Fruit fly (Drosophila melanogaster) whole organism, prepupa: Measurements from ENCODE around the gene SC35.

ENCODE experiments used
- CG10631 ChIP-seq: fragments of 200-800 bp; sonication (Bioruptor generic); optimal IDR thresholded peaks from 2 replicates; lab custom pipeline; 2016; ENCODE audit warnings: missing biosample characterization, missing genetic modification characterization
- CG10669 ChIP-seq: fragments of 200-800 bp; sonication (Bioruptor generic); optimal IDR thresholded peaks from 3 replicates; lab custom pipeline; 2018; ENCODE audit warnings: missing biosample characterization, mild to moderate bottlenecking, missing genetic modification characterization, moderate library complexity
- CG11294 ChIP-seq: fragments of 200-800 bp; sonication (Bioruptor generic); IDR thresholded peaks from 2 replicates; pipeline ENCODE4 v1.3.6; 2022; ENCODE audit warnings: missing biosample characterization, missing genetic modification characterization
- CG11762 ChIP-seq: fragments of 200-800 bp; sonication (Bioruptor generic); optimal IDR thresholded peaks from 3 replicates; lab custom pipeline; 2016; ENCODE audit warnings: missing biosample characterization, missing genetic modification characterization; ENCODE audit not compliant: insufficient read depth
- CG11902 ChIP-seq: fragments of 200-800 bp; sonication (Bioruptor generic); optimal IDR thresholded peaks from 3 replicates; lab custom pipeline; 2016; ENCODE audit warnings: missing biosample characterization, missing genetic modification characterization
- CG15336 ChIP-seq: fragments of 200-800 bp; sonication (Bioruptor generic); IDR thresholded peaks from 2 replicates; pipeline ENCODE4 v1.3.6; 2022; ENCODE audit warnings: missing biosample characterization, missing genetic modification characterization
- CG1621 ChIP-seq: fragments of 200-800 bp; sonication (Bioruptor generic); optimal IDR thresholded peaks from 3 replicates; lab custom pipeline; 2018; ENCODE audit warnings: missing biosample characterization, mild to moderate bottlenecking, missing genetic modification characterization
- CG16779 ChIP-seq: fragments of 200-800 bp; sonication (Bioruptor generic); optimal IDR thresholded peaks from 3 replicates; lab custom pipeline; 2017; ENCODE audit warnings: missing biosample characterization, mild to moderate bottlenecking, missing genetic modification characterization
- CG31627 ChIP-seq: fragments of 200-800 bp; sonication (Bioruptor generic); optimal IDR thresholded peaks from 3 replicates; lab custom pipeline; 2016; ENCODE audit warnings: missing biosample characterization, missing genetic modification characterization
- CG32006 ChIP-seq: fragments of 200-800 bp; sonication (Bioruptor generic); optimal IDR thresholded peaks from 3 replicates; lab custom pipeline; 2017; ENCODE audit warnings: missing biosample characterization, mild to moderate bottlenecking, missing genetic modification characterization
- CG34406 ChIP-seq: fragments of 200-800 bp; sonication (Bioruptor generic); optimal IDR thresholded peaks from 3 replicates; lab custom pipeline; 2016; ENCODE audit warnings: missing biosample characterization, missing genetic modification characterization
- CG6163 ChIP-seq: fragments of 200-800 bp; sonication (Bioruptor generic); IDR thresholded peaks from 3 replicates; pipeline ENCODE4 v1.3.6; 2022; ENCODE audit warnings: missing biosample characterization, missing genetic modification characterization
- CG6276 ChIP-seq: fragments of 200-800 bp; sonication (Bioruptor generic); optimal IDR thresholded peaks from 2 replicates; lab custom pipeline; 2017; ENCODE audit warnings: missing biosample characterization, mild to moderate bottlenecking, missing genetic modification characterization
- CG6792 ChIP-seq: fragments of 200-800 bp; sonication (Bioruptor generic); optimal IDR thresholded peaks from 3 replicates; lab custom pipeline; 2016; ENCODE audit warnings: missing biosample characterization, missing genetic modification characterization
- CG6808 ChIP-seq: fragments of 200-800 bp; sonication (Bioruptor generic); optimal IDR thresholded peaks from 3 replicates; lab custom pipeline; 2017; ENCODE audit warnings: missing biosample characterization, missing genetic modification characterization, mild to moderate bottlenecking, moderate library complexity, missing genetic modification reagents
- CG6854 ChIP-seq: fragments of 200-800 bp; sonication (Bioruptor generic); optimal IDR thresholded peaks from 2 replicates; lab custom pipeline; 2017; ENCODE audit warnings: missing biosample characterization, mild to moderate bottlenecking, missing genetic modification characterization
- CG7368 ChIP-seq: fragments of 200-800 bp; sonication (Bioruptor generic); optimal IDR thresholded peaks from 3 replicates; lab custom pipeline; 2016; ENCODE audit warnings: missing biosample characterization, missing genetic modification characterization
- CG8319 ChIP-seq: fragments of 200-800 bp; sonication (Bioruptor generic); optimal IDR thresholded peaks from 3 replicates; lab custom pipeline; 2016; ENCODE audit warnings: missing biosample characterization, missing genetic modification characterization
- CG8632 ChIP-seq: fragments of 200-800 bp; sonication (Bioruptor generic); optimal IDR thresholded peaks from 3 replicates; lab custom pipeline; 2016; ENCODE audit warnings: missing biosample characterization, missing genetic modification characterization
- Eip75B ChIP-seq: fragments of 200-800 bp; sonication (Bioruptor generic); optimal IDR thresholded peaks from 3 replicates; lab custom pipeline; 2016; ENCODE audit warnings: missing biosample characterization, missing genetic modification characterization
- Eip78C ChIP-seq: fragments of 200-800 bp; sonication (Bioruptor generic); peaks from one replicate; lab custom pipeline; 2016; ENCODE audit warnings: missing biosample characterization, missing genetic modification characterization
- Ets21C ChIP-seq: fragments of 200-800 bp; sonication (Bioruptor generic); optimal IDR thresholded peaks from 3 replicates; lab custom pipeline; 2016; ENCODE audit warnings: missing biosample characterization, missing genetic modification characterization
- Ets96B ChIP-seq: fragments of 200-800 bp; optimal IDR thresholded peaks from 2 replicates; lab custom pipeline; 2019; ENCODE audit warnings: missing biosample characterization, mild to moderate bottlenecking, missing genetic modification characterization, moderate library complexity
- Hr38 ChIP-seq: sonication (Bioruptor generic); optimal IDR thresholded peaks from 2 replicates; lab custom pipeline; 2016; ENCODE audit warnings: missing biosample characterization, missing genetic modification characterization
- Hr39 ChIP-seq: fragments of 200-800 bp; sonication (Bioruptor generic); optimal IDR thresholded peaks from 2 replicates; lab custom pipeline; 2016; ENCODE audit warnings: missing biosample characterization, missing genetic modification characterization
- Hr4 ChIP-seq: fragments of 200-800 bp; sonication (Bioruptor generic); optimal IDR thresholded peaks from 3 replicates; lab custom pipeline; 2016; ENCODE audit warnings: missing biosample characterization, missing genetic modification characterization
- Lpt ChIP-seq: fragments of 200-800 bp; sonication (Bioruptor generic); optimal IDR thresholded peaks from 3 replicates; lab custom pipeline; 2016; ENCODE audit warnings: missing biosample characterization, missing genetic modification characterization
- Smox ChIP-seq: fragments of 200-800 bp; sonication (Bioruptor generic); optimal IDR thresholded peaks from 3 replicates; lab custom pipeline; 2016; ENCODE audit warnings: missing biosample characterization, missing genetic modification characterization
- Sox102F ChIP-seq: fragments of 200-800 bp; sonication (Bioruptor generic); optimal IDR thresholded peaks from 2 replicates; lab custom pipeline; 2016; ENCODE audit warnings: missing biosample characterization, mild to moderate bottlenecking, missing genetic modification characterization
- Sox15 ChIP-seq: fragments of 200-800 bp; sonication (Bioruptor generic); optimal IDR thresholded peaks from 3 replicates; lab custom pipeline; 2016; ENCODE audit warnings: missing biosample characterization, missing genetic modification characterization
- achi ChIP-seq: fragments of 200-800 bp; sonication (Bioruptor generic); optimal IDR thresholded peaks from 3 replicates; lab custom pipeline; 2016; ENCODE audit warnings: missing biosample characterization, missing genetic modification characterization
- acj6 ChIP-seq: fragments of 200-800 bp; sonication (Bioruptor generic); optimal IDR thresholded peaks from 3 replicates; lab custom pipeline; 2016; ENCODE audit warnings: missing biosample characterization, missing genetic modification characterization
- dac ChIP-seq: fragments of 200-800 bp; sonication (Bioruptor generic); optimal IDR thresholded peaks from 2 replicates; lab custom pipeline; 2017; ENCODE audit warnings: missing biosample characterization, mild to moderate bottlenecking, missing genetic modification characterization
- dsx ChIP-seq: fragments of 200-800 bp; optimal IDR thresholded peaks from 3 replicates; lab custom pipeline; 2019; ENCODE audit warnings: missing biosample characterization, mild to moderate bottlenecking, missing genetic modification characterization, moderate library complexity; ENCODE audit not compliant: poor library complexity, severe bottlenecking
- eg ChIP-seq: fragments of 200-800 bp; sonication (Bioruptor generic); IDR thresholded peaks from 3 replicates; pipeline ENCODE4 v1.3.6; 2022; ENCODE audit warnings: missing biosample characterization, missing genetic modification characterization
- esn ChIP-seq: fragments of 200-800 bp; sonication (Bioruptor generic); optimal IDR thresholded peaks from 2 replicates; lab custom pipeline; 2016; ENCODE audit warnings: missing biosample characterization, mild to moderate bottlenecking, missing genetic modification characterization, moderate library complexity
- fd59A ChIP-seq: fragments of 200-800 bp; sonication (Bioruptor generic); optimal IDR thresholded peaks from 2 replicates; lab custom pipeline; 2017; ENCODE audit warnings: missing biosample characterization, mild to moderate bottlenecking, missing genetic modification characterization, missing genetic modification reagents
- fd85E ChIP-seq: fragments of 200-800 bp; sonication (Bioruptor generic); optimal IDR thresholded peaks from 3 replicates; lab custom pipeline; 2016; ENCODE audit warnings: missing biosample characterization, missing genetic modification characterization
- fkh ChIP-seq: fragments of 200-800 bp; sonication (Bioruptor generic); optimal IDR thresholded peaks from 3 replicates; lab custom pipeline; 2017; ENCODE audit warnings: missing biosample characterization, mild to moderate bottlenecking, missing genetic modification characterization, moderate library complexity
- lz ChIP-seq: fragments of 200-800 bp; sonication (Bioruptor generic); optimal IDR thresholded peaks from 3 replicates; lab custom pipeline; 2016; ENCODE audit warnings: missing biosample characterization, missing genetic modification characterization
- net ChIP-seq: fragments of 200-800 bp; sonication (Bioruptor generic); optimal IDR thresholded peaks from 3 replicates; lab custom pipeline; 2016; ENCODE audit warnings: missing biosample characterization, missing genetic modification characterization
- salr ChIP-seq, 2 experiments: fragments of 200-800 bp; sonication (Bioruptor generic); optimal IDR thresholded peaks; 3 replicates each; lab custom pipeline; 2016 to 2018; ENCODE audit warnings: missing biosample characterization in 2 of 2, missing genetic modification characterization in 2 of 2, mild to moderate bottlenecking in 1 of 2
- spab ChIP-seq: fragments of 200-800 bp; sonication (Bioruptor generic); optimal IDR thresholded peaks from 2 replicates; lab custom pipeline; 2017; ENCODE audit warnings: missing biosample characterization, mild to moderate bottlenecking, missing genetic modification characterization, missing genetic modification reagents
- ss ChIP-seq, 2 experiments: fragments of 200-800 bp; sonication (Bioruptor generic); optimal IDR thresholded peaks; 2 replicates in 1 of 2; 3 replicates in 1 of 2; lab custom pipeline; 2017 to 2018; ENCODE audit warnings: mild to moderate bottlenecking in 2 of 2, missing biosample characterization in 2 of 2, missing genetic modification characterization in 2 of 2, moderate library complexity in 1 of 2
- svp ChIP-seq: fragments of 200-800 bp; sonication (Bioruptor generic); peaks from one replicate; lab custom pipeline; 2016; ENCODE audit warnings: missing biosample characterization, missing genetic modification characterization
- topi ChIP-seq: fragments of 200-800 bp; sonication (Bioruptor generic); optimal IDR thresholded peaks from 3 replicates; lab custom pipeline; 2016; ENCODE audit warnings: missing biosample characterization, missing genetic modification characterization

SC35 gene

dm6 chr2L:12427487-12428101, 6.9 kb downstream of the SC35 start, which contains the start of the genes CG5446 and Trm1 (continued):
- TF ChIP-seq esn (peak; percentile 66), CG8319 (GFP tag; lab: Kevin White, UChicago) (peak; percentile 4), Smox (GFP tag; lab: Kevin White, UChicago) (peak; percentile 23), ss (GFP tag; optimal IDR thresholded peaks at IDR 0.05; lab: Kevin White, UChicago) (peak; percentile 34 to 63), fkh (GFP tag; lab: Kevin White, UChicago) (no peak), dac (GFP tag; lab: Kevin White, UChicago) (peak; percentile 28), CG6276 (GFP tag; lab: Kevin White, UChicago) (no peak), CG15336 (GFP tag; lab: Robert Waterston, UW) (peak; percentile 21; the same call in 1 of the 2 replicates), Lpt (GFP tag; lab: Kevin White, UChicago) (peak; percentile 30), Ets96B (peak; percentile 74), CG10669 (GFP tag; lab: Kevin White, UChicago) (peak; percentile 33), topi (GFP tag; lab: Kevin White, UChicago) (peak; percentile 17), svp (GFP tag; lab: Kevin White, UChicago) (no peak), CG6163 (0 out of 3 replicates have a peak, but pooled peaks have one; percentile 27), Ets21C (GFP tag; lab: Kevin White, UChicago) (no peak), CG6792 (peak; percentile 60), CG10631 (GFP tag; lab: Kevin White, UChicago) (peak; percentile 82), achi (GFP tag; lab: Kevin White, UChicago) (peak; percentile 78), Hr38 (GFP tag; lab: Kevin White, UChicago) (no peak), CG6808 (GFP tag; lab: Kevin White, UChicago) (peak; percentile 33), CG8632 (peak; percentile 68), Hr4 (GFP tag; lab: Kevin White, UChicago) (peak; percentile 61), Sox15 (GFP tag; lab: Kevin White, UChicago) (peak; percentile 8), lz (GFP tag; lab: Kevin White, UChicago) (peak; percentile 26), salr (GFP tag; optimal IDR thresholded peaks at IDR 0.05; lab: Kevin White, UChicago) (peak in 1 of 2 experiments; percentile 79), CG6854 (peak; percentile 25), CG7368 (peak; percentile 32), dsx (GFP tag; lab: Kevin White, UChicago) (peak; percentile 68), CG11294 (GFP tag; lab: Robert Waterston, UW) (no peak; the same call in 1 of the 2 replicates), CG34406 (GFP tag; lab: Kevin White, UChicago) (peak; percentile 75), Sox102F (peak; percentile 48), spab (GFP tag; lab: Kevin White, UChicago) (no peak), CG32006 (GFP tag; lab: Kevin White, UChicago) (peak; percentile 68), CG11762 (no peak)

- TF ChIP-seq fd85E (GFP tag; lab: Kevin White, UChicago) (no peak), CG6808 (GFP tag; lab: Kevin White, UChicago) (peak; percentile 30), fd59A (GFP tag; lab: Kevin White, UChicago) (no peak), fkh (GFP tag; lab: Kevin White, UChicago) (no peak), esn (peak; percentile 71), eg (no peak), CG10669 (GFP tag; lab: Kevin White, UChicago) (peak; percentile 2), Sox15 (GFP tag; lab: Kevin White, UChicago) (no peak), dac (GFP tag; lab: Kevin White, UChicago) (no peak), Ets21C (GFP tag; lab: Kevin White, UChicago) (peak; percentile 2), lz (GFP tag; lab: Kevin White, UChicago) (peak; percentile 69), CG7368 (peak; percentile 13), Hr4 (GFP tag; lab: Kevin White, UChicago) (peak; percentile 19), Lpt (GFP tag; lab: Kevin White, UChicago) (no peak), achi (GFP tag; lab: Kevin White, UChicago) (peak; percentile 11), CG11902 (no peak), dsx (GFP tag; lab: Kevin White, UChicago) (no peak), Hr38 (GFP tag; lab: Kevin White, UChicago) (no peak), CG6854 (no peak), CG31627 (GFP tag; lab: Kevin White, UChicago) (peak; percentile 67), CG16779 (no peak), CG32006 (GFP tag; lab: Kevin White, UChicago) (peak; percentile 0), CG1621 (tag; lab: Kevin White, UChicago) (no peak), acj6 (GFP tag; lab: Kevin White, UChicago) (peak; percentile 15), net (GFP tag; lab: Kevin White, UChicago) (no peak), svp (GFP tag; lab: Kevin White, UChicago) (no peak), spab (GFP tag; lab: Kevin White, UChicago) (no peak), Eip78C (GFP tag; lab: Kevin White, UChicago) (peak; percentile 78), Smox (GFP tag; lab: Kevin White, UChicago) (peak; percentile 41), Eip75B (GFP tag; lab: Kevin White, UChicago) (peak; percentile 22), Hr39 (GFP tag; lab: Kevin White, UChicago) (peak; percentile 70)
Measured at dm6 chr2L:12424555-12424954, 9.9 kb downstream of the SC35 start, which contains the start of gene Fam92. Gene Fam92, plus strand, starts transcription at chr2L:12424904.
